Fruit fly (Drosophila melanogaster): ENCODE measurements around the gene Ccm3.

DNA sequence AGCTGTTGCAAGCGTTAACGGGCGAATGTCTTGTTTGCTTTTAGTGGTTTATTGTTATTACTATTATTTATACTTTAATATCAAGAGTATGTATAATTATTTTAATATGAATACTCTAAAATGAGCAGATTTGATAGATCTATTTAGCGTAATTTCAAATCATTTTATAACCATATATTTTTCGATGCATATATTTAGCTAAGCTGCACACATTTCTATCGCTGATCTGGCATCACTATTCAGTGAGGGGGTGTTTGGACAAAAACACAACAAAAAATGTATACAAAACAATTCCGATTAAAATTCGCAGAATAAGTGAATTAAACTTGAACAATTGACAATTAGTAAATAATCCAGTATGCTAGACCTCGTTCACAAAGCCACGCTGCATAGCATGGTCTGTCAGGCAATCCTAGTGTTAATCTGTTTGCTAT is 20.7 kb upstream of the Ccm3 start, which contains the start of the genes Trs33 and Tmtc4:
- TF ChIP-seq CG8478 (optimal IDR thresholded peaks at IDR 0.05) (no peak), CTCF (optimal IDR thresholded peaks at IDR 0.05) (no peak)

Measured in S2 (cell line).